Fruit fly (Drosophila melanogaster): ENCODE measurements around the gene CG13385.

CG13385 gene

DNA sequence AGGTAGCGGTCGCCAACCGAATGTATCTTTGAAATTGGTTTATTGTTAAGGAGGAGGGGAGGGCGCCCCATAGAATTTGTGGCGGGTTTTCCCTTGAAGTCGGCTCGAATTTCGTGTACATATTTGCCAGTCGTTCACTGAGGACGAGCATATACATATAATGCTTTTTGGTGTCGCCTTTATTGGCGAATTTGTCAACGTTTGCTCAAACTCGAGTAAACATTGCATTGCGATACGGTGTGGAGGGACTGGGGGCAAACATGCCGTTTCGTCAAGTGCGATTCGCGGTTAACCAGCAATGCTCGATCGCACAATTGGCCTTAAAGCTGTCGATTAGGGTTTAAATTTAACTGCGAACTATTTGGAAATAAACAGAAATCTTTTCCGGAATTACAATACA is 21.1 kb downstream of the CG13385 start:
- TF ChIP-seq CG1620 (GFP tag; optimal IDR thresholded peaks at IDR 0.05) (no peak), tj (GFP tag; optimal IDR thresholded peaks at IDR 0.05) (peak; percentile 91)

DNA sequence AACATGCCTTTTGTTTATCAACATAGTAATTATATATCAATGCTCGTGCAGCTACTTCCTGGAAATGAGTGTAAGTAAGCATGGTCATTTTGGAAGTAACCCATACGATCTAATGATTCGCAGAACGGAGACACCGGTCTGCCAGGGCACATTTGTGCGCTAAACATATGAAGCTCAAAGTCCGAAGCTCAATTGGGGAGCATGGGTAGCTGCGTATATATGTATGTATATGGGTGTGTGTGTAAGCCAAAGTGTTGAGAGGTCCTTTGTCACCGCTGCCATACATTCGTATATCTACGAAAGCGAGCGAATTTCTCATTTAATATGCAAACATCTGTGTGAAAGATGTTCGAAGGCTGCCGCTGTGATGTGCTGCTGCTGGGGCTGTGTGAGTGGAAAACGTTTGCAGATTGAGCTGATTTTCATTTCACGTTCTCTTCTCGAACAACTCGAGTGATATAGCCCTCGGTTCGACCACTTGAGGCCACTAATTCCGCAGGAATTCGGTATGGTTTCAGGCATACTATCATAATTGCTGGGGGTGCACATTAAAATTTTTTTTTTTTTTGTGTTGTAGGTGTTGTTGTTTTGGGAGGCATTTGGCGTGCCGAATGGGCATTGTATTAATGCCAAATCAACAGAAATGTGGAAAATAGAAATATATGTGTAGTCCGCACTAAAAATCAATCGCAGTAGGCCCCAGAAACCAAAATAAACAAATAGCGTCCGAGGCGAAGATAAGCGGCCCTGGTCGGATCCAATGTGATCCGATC is 21.9 kb downstream of the CG13385 start:
- TF ChIP-seq pad (GFP tag; optimal IDR thresholded peaks at IDR 0.05) = no peak
- TF ChIP-seq CG33017 (tag; optimal IDR thresholded peaks at IDR 0.05) = no peak
- peak; percentile 68 for TF ChIP-seq tj (GFP tag; optimal IDR thresholded peaks at IDR 0.05)

DNA sequence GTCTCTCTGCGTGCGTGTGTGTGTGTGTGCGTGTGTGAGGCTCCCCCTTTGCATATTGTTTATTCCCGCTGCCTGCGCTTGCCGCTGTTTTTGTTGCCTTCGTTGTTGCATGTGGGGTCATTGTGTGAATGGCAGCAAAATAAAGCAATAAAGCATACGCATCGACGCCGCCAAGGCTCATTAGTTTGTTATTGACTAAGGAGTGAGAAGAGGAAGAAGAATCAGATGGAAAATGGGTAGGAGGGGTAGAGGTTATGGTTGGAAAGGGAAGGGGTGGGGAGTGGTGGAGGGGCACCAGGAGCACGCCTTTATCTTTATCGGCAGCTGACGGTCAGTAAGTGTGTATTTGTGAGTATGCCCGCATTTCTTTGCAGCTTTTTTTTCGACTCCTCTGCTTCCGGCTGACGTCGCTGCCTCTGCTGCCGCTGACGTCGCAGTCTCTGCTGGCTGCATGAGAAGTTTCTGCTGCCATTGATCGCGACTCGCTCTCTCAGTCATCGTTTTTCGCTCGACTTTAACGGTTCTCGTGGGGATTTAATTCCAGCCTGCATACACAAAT is 23.0 kb downstream of the CG13385 start:
- no peak for TF ChIP-seq CG33017 (tag; optimal IDR thresholded peaks at IDR 0.05)
- TF ChIP-seq pad (GFP tag; optimal IDR thresholded peaks at IDR 0.05) = peak; percentile 70

DNA sequence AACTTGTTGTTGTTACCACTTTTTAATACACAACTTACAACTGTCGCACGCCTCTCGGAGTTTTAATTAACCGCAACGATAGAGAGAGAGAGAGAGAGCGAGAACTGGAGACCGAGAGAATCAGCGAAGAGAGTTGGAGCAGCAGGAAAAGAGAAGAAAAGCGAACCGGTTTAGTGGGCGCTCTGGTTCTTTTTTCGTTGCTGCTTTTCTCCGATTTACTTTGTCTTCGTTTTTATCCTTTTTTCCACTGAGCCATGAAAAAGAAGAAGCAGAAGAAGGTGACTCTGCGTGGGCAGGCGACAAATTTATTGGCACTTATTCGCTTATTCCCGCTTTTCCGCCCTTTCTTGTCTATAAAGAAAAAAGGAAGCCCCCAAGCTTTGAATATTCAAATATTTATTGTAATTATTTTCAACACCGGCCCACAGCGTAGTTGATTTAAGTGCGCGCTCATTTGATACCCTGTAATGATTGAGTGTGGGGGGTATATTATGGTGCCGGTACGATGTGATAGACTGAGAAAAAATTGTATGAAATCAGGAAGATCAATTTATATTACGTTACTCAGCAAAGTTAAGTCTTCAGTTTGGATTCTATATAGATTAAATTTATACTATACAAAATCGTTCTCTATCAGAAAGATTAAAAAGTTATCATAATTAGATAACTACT is 23.9 kb downstream of the CG13385 start:
- no peak for TF ChIP-seq tj (GFP tag; optimal IDR thresholded peaks at IDR 0.05)
- no peak for TF ChIP-seq CG7045 (GFP tag; optimal IDR thresholded peaks at IDR 0.05)
- TF ChIP-seq CG5204 (GFP tag; optimal IDR thresholded peaks at IDR 0.05) = no peak
- no peak for TF ChIP-seq Mnt (GFP tag; optimal IDR thresholded peaks at IDR 0.05)

DNA sequence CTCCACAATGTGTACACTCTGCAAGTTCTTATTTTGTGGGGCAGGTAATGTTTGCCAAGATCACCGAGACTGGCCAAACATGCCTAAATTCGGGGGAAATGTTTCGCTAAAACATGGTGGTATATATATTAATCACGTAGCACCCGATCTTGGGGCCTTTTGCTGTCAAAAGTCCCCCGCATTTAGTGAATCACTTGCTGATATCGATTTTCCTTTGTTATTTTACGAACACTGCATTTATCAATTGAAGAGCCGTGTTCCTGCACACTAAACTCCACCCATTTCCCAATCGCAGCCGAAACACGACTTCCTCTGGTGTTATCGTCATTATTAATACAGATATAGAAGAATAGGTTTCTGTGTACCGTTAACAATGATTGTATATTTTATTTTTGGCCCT is 25.3 kb downstream of the CG13385 start:
- TF ChIP-seq CG12768 (GFP tag; optimal IDR thresholded peaks at IDR 0.05) (no peak), Crg-1 (GFP tag; optimal IDR thresholded peaks at IDR 0.05) (no peak), pad (GFP tag; optimal IDR thresholded peaks at IDR 0.05) (no peak), toe (GFP tag; optimal IDR thresholded peaks at IDR 0.05) (no peak), CG7101 (tag; optimal IDR thresholded peaks at IDR 0.05) (no peak), Mnt (GFP tag; optimal IDR thresholded peaks at IDR 0.05) (no peak), CG33017 (tag; optimal IDR thresholded peaks at IDR 0.05) (no peak), cnc (optimal IDR thresholded peaks at IDR 0.05) (no peak), CG7045 (GFP tag; optimal IDR thresholded peaks at IDR 0.05) (no peak), Clk (GFP tag; optimal IDR thresholded peaks at IDR 0.05) (no peak), Hr96 (GFP tag; optimal IDR thresholded peaks at IDR 0.05) (no peak), ovo (GFP tag; optimal IDR thresholded peaks at IDR 0.05) (no peak), CG1620 (GFP tag; optimal IDR thresholded peaks at IDR 0.05) (no peak), CG5204 (GFP tag; optimal IDR thresholded peaks at IDR 0.05) (no peak), CG11617 (GFP tag; optimal IDR thresholded peaks at IDR 0.05) (no peak), kay (GFP tag; ENCODE audit: borderline replicate concordance) (no peak), CG14711 (tag; optimal IDR thresholded peaks at IDR 0.05) (no peak), bab1 (GFP tag; optimal IDR thresholded peaks at IDR 0.05) (no peak)

DNA sequence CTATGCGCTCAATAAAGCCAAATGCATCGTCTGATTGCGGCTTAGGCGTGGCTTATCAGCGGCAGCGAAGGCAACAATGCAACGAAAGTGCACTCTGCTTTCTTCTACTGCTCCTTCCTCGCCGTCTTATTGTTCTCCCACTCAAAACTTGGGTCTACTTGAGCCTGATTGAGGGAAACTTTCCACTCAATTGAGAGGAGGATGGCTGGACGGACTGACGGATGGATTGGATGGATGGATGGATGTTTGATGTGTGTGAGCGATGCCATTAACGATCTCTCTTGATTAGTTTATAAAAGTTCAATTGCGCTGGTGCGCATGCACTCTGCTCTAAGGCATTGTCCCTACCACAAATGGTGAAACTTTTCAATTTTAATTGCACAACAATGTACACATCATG is 26.6 kb downstream of the CG13385 start:
- TF ChIP-seq Hr96 (GFP tag; optimal IDR thresholded peaks at IDR 0.05) (no peak), CG14711 (tag; optimal IDR thresholded peaks at IDR 0.05) (no peak), Crg-1 (GFP tag; optimal IDR thresholded peaks at IDR 0.05) (no peak), tj (GFP tag; optimal IDR thresholded peaks at IDR 0.05) (no peak), ovo (GFP tag; optimal IDR thresholded peaks at IDR 0.05) (no peak)

DNA sequence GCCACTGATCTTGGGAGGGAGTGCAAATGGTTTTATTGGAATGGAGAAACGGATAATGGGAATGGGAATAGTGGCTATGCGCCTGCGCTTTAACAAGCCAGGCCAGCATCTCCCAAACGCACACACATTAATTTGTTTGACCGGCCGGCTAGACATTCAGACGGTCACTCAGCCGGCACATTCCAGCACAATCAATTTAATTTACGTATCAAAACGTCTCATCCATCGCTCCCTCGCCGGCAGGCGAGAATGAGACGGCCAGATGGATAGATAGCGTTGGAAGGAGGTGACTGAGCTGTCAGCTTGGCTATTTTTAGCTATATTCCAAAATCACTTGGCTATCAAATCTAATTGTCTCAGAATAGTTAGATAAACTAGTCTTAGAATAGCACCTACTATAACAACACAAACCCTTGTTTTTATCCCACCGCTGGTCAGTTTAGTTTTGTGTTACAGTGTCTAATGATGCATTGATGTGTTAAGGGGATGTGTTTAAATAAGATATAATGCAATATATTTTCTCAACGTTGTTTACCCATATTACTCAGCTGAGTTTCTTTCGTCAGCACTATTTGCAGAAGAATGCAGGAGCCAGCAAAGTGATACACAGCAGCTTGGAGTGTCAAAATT is 27.1 kb downstream of the CG13385 start:
- peak; percentile 90 for TF ChIP-seq tj (GFP tag; optimal IDR thresholded peaks at IDR 0.05)
- TF ChIP-seq CG7101 (tag; optimal IDR thresholded peaks at IDR 0.05) = no peak

DNA sequence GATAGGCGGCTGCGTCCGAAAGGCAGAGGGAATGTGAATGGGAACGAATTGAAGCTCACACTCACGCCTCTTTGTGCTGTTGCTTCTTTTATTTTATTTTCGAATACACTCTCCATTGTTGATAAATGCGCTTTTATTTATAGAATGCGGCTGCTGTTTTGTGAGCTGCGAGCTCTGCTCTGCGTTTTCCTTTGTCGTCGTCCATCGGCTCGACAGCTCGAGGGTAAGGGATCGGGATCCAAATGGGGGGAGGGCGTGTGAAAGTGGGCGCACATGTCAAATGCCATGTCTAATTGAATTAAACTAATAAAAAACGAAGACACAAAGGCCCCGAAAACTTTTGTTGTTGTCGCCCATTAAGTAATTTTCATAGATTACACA is 27.6 kb downstream of the CG13385 start:
- TF ChIP-seq ovo (GFP tag; optimal IDR thresholded peaks at IDR 0.05) = no peak
- no peak for TF ChIP-seq CG11617 (GFP tag; optimal IDR thresholded peaks at IDR 0.05)
- no peak for TF ChIP-seq kay (GFP tag; ENCODE audit: borderline replicate concordance)
- no peak for TF ChIP-seq Hr96 (GFP tag; optimal IDR thresholded peaks at IDR 0.05)
- TF ChIP-seq cnc (optimal IDR thresholded peaks at IDR 0.05) = no peak
- no peak for TF ChIP-seq bab1 (GFP tag; optimal IDR thresholded peaks at IDR 0.05)
- TF ChIP-seq CG7101 (tag; optimal IDR thresholded peaks at IDR 0.05) = no peak
- no peak for TF ChIP-seq pad (GFP tag; optimal IDR thresholded peaks at IDR 0.05)
- TF ChIP-seq CG12768 (GFP tag; optimal IDR thresholded peaks at IDR 0.05) = no peak
- no peak for TF ChIP-seq Crg-1 (GFP tag; optimal IDR thresholded peaks at IDR 0.05)
- no peak for TF ChIP-seq CG14711 (tag; optimal IDR thresholded peaks at IDR 0.05)
- no peak for TF ChIP-seq cic (GFP tag; optimal IDR thresholded peaks at IDR 0.05)
- no peak for TF ChIP-seq toe (GFP tag; optimal IDR thresholded peaks at IDR 0.05)
- no peak for TF ChIP-seq CG33017 (tag; optimal IDR thresholded peaks at IDR 0.05)
- no peak for TF ChIP-seq CG5204 (GFP tag; optimal IDR thresholded peaks at IDR 0.05)
- no peak for TF ChIP-seq Mnt (GFP tag; optimal IDR thresholded peaks at IDR 0.05)
- no peak for TF ChIP-seq Clk (GFP tag; optimal IDR thresholded peaks at IDR 0.05)
